Fruit fly (Drosophila melanogaster): ENCODE data around the gene Rpn3.
A peak's percentile ranks its signal among the peaks of the same experiment; 100 is the strongest.

Rpn3 gene

dm6 chr2L:19051534-19052100 is at the start of gene Rpn3:
TSS of gene Rpn3 (plus strand) at chr2L:19051790.
- TF ChIP-seq CG8478 (optimal IDR thresholded peaks at IDR 0.05) (no peak), CTCF (optimal IDR thresholded peaks at IDR 0.05) (no peak)

- TF ChIP-seq CTCF (optimal IDR thresholded peaks at IDR 0.05) (no peak), CG8478 (optimal IDR thresholded peaks at IDR 0.05) (no peak)
Observed at dm6 chr2L:19002468-19002867, 49.1 kb upstream of the Rpn3 start.

- TF ChIP-seq CTCF (optimal IDR thresholded peaks at IDR 0.05) (no peak), CG8478 (optimal IDR thresholded peaks at IDR 0.05) (no peak)
Observed at dm6 chr2L:19002959-19003371, 48.6 kb upstream of the Rpn3 start, which contains the start of gene CG31793. TSS of gene CG31793 (plus strand) at chr2L:19003367.

dm6 chr2L:19009130-19009529 is 42.5 kb upstream of the Rpn3 start, which contains the start of gene RpL30:
TSS of gene RpL30 (minus strand) at chr2L:19009306.
- TF ChIP-seq CG8478 (optimal IDR thresholded peaks at IDR 0.05) = no peak
- peak; percentile 75 to 83 for TF ChIP-seq CTCF (optimal IDR thresholded peaks at IDR 0.05)

dm6 chr2L:19010037-19010436 is 41.6 kb upstream of the Rpn3 start:
- TF ChIP-seq CG8478 (optimal IDR thresholded peaks at IDR 0.05) = no peak
- no peak for TF ChIP-seq CTCF (optimal IDR thresholded peaks at IDR 0.05)

dm6 chr2L:19010566-19010965 is 41.0 kb upstream of the Rpn3 start, which contains the start of gene robl37BC:
TSS of gene robl37BC (plus strand) at chr2L:19010866.
- TF ChIP-seq CTCF (optimal IDR thresholded peaks at IDR 0.05) (no peak), CG8478 (optimal IDR thresholded peaks at IDR 0.05) (no peak)

- TF ChIP-seq CG8478 (optimal IDR thresholded peaks at IDR 0.05) (no peak), CTCF (optimal IDR thresholded peaks at IDR 0.05) (no peak)
Observed at dm6 chr2L:19011895-19012645, 39.5 kb upstream of the Rpn3 start.

- no peak for TF ChIP-seq CTCF (optimal IDR thresholded peaks at IDR 0.05)
- TF ChIP-seq CG8478 (optimal IDR thresholded peaks at IDR 0.05) = no peak
Observed at dm6 chr2L:19012776-19013328, 38.7 kb upstream of the Rpn3 start.

dm6 chr2L:19014032-19014880 is 37.3 kb upstream of the Rpn3 start:
- TF ChIP-seq CG8478 (optimal IDR thresholded peaks at IDR 0.05) (no peak), CTCF (optimal IDR thresholded peaks at IDR 0.05) (no peak)

dm6 chr2L:19014881-19015366 is 36.7 kb upstream of the Rpn3 start:
- TF ChIP-seq CTCF (optimal IDR thresholded peaks at IDR 0.05) (no peak), CG8478 (optimal IDR thresholded peaks at IDR 0.05) (no peak)

- TF ChIP-seq CG8478 (optimal IDR thresholded peaks at IDR 0.05) (no peak), CTCF (optimal IDR thresholded peaks at IDR 0.05) (no peak)
Observed at dm6 chr2L:19015628-19016027, 36.0 kb upstream of the Rpn3 start.

- TF ChIP-seq CTCF (optimal IDR thresholded peaks at IDR 0.05) (no peak), CG8478 (optimal IDR thresholded peaks at IDR 0.05) (no peak)
Observed at dm6 chr2L:19017060-19017459, 34.5 kb upstream of the Rpn3 start.

- TF ChIP-seq CG8478 (optimal IDR thresholded peaks at IDR 0.05) = no peak
- TF ChIP-seq CTCF (optimal IDR thresholded peaks at IDR 0.05) = no peak
Observed at dm6 chr2L:19018266-19018665, 33.3 kb upstream of the Rpn3 start.

- TF ChIP-seq CG8478 (optimal IDR thresholded peaks at IDR 0.05) (no peak), CTCF (optimal IDR thresholded peaks at IDR 0.05) (no peak)
Observed at dm6 chr2L:19019160-19019592, 32.4 kb upstream of the Rpn3 start.

dm6 chr2L:19019640-19020039 is 31.9 kb upstream of the Rpn3 start:
- TF ChIP-seq CG8478 (optimal IDR thresholded peaks at IDR 0.05) (no peak), CTCF (optimal IDR thresholded peaks at IDR 0.05) (no peak)
